Worm (Caenorhabditis elegans) whole organism, midembryonic: Measurements from ENCODE around the gene C44F1.1.

Experiments used
- T22C8.4 ChIP-seq: fragments of 200-800 bp; sonication (Bioruptor generic); IDR thresholded peaks from 2 replicates; pipeline ENCODE4 v1.3.6; 2022; ENCODE audit warnings: missing genetic modification characterization, missing compliant biosample characterization
- cog-1 ChIP-seq: sonication (generic microtip); optimal IDR thresholded peaks from 2 replicates; lab custom pipeline; 2016; ENCODE audit warnings: missing genetic modification characterization, missing compliant biosample characterization
- flt-1 ChIP-seq: fragments of 200-800 bp; sonication (Bioruptor generic); IDR thresholded peaks from 2 replicates; pipeline ENCODE4 v1.3.6; 2022; ENCODE audit warnings: missing genetic modification characterization, missing compliant biosample characterization
- klf-2 ChIP-seq: fragments of 200-800 bp; sonication (Bioruptor generic); conservative IDR thresholded peaks from 2 replicates; pipeline ENCODE4 v1.3.6; 2022; ENCODE audit warnings: missing genetic modification reagents, missing genetic modification characterization, missing compliant biosample characterization
- med-1 ChIP-seq: sonication (generic microtip); optimal IDR thresholded peaks from 2 replicates; lab custom pipeline; 2017; ENCODE audit warnings: missing genetic modification characterization, mild to moderate bottlenecking, missing compliant biosample characterization, antibody characterized with exemption, missing genetic modification reagents; ENCODE audit not compliant: insufficient read depth
- ref-1 ChIP-seq: fragments of 200-800 bp; sonication (Bioruptor generic); conservative IDR thresholded peaks from 2 replicates; pipeline ENCODE4 v1.3.6; 2022; ENCODE audit warnings: missing genetic modification reagents, missing genetic modification characterization, missing compliant biosample characterization
- tab-1 ChIP-seq: fragments of 200-800 bp; sonication (Bioruptor generic); IDR thresholded peaks from 2 replicates; pipeline ENCODE4 v1.3.6; 2022; ENCODE audit warnings: missing genetic modification characterization, missing compliant biosample characterization
- ztf-23 ChIP-seq: fragments of 200-800 bp; sonication (Bioruptor generic); IDR thresholded peaks from 2 replicates; pipeline ENCODE4 v1.3.6; 2022; ENCODE audit warnings: missing genetic modification reagents, missing genetic modification characterization, missing compliant biosample characterization
- ztf-29 ChIP-seq: fragments of 200-800 bp; sonication (Bioruptor generic); IDR thresholded peaks from 2 replicates; pipeline ENCODE4 v1.3.6; 2022; ENCODE audit warnings: missing genetic modification reagents, missing genetic modification characterization, missing compliant biosample characterization

The C44F1.1 gene

ce11 chrIII:3785094-3785493 lies 19.7 kb upstream of the C44F1.1 start:
- TF ChIP-seq ztf-29 (GFP tag; lab: Robert Waterston, UW), result peak; percentile 32; the same call in 1 of the 2 replicates
- TF ChIP-seq T22C8.4 (GFP tag; lab: Robert Waterston, UW), result no peak
- TF ChIP-seq ztf-23 (GFP tag; lab: Robert Waterston, UW), result no peak
- no peak for TF ChIP-seq tab-1 (GFP tag; lab: Robert Waterston, UW)
- no peak for TF ChIP-seq ref-1 (GFP tag; lab: Robert Waterston, UW)
- TF ChIP-seq klf-2, result no peak

- TF ChIP-seq ztf-23 (GFP tag; lab: Robert Waterston, UW) (no peak), flt-1 (GFP tag; lab: Robert Waterston, UW) (no peak), klf-2 (no peak), cog-1 (tag; lab: Kevin White, UChicago) (no peak), ref-1 (GFP tag; lab: Robert Waterston, UW) (no peak), tab-1 (GFP tag; lab: Robert Waterston, UW) (no peak), med-1 (no peak), T22C8.4 (GFP tag; lab: Robert Waterston, UW) (no peak), ztf-29 (GFP tag; lab: Robert Waterston, UW) (no peak)
These were observed 18.6 kb upstream of the C44F1.1 start for ce11 chrIII:3783914-3784313.

- TF ChIP-seq tab-1 (GFP tag; lab: Robert Waterston, UW) (no peak), ztf-23 (GFP tag; lab: Robert Waterston, UW) (no peak), klf-2 (no peak), ref-1 (GFP tag; lab: Robert Waterston, UW) (no peak), T22C8.4 (GFP tag; lab: Robert Waterston, UW) (no peak), cog-1 (tag; lab: Kevin White, UChicago) (no peak), ztf-29 (GFP tag; lab: Robert Waterston, UW) (no peak), med-1 (no peak), flt-1 (GFP tag; lab: Robert Waterston, UW) (no peak)
These were observed 17.5 kb upstream of the C44F1.1 start for ce11 chrIII:3782853-3783252.

- TF ChIP-seq tab-1 (GFP tag; lab: Robert Waterston, UW) (no peak), ztf-29 (GFP tag; lab: Robert Waterston, UW) (no peak), ztf-23 (GFP tag; lab: Robert Waterston, UW) (no peak), klf-2 (no peak)
These were observed 16.5 kb upstream of the C44F1.1 start for ce11 chrIII:3781827-3782226.

ce11 chrIII:3774550-3774949 lies 9.2 kb upstream of the C44F1.1 start:
- no peak for TF ChIP-seq klf-2
- TF ChIP-seq ztf-29 (GFP tag; lab: Robert Waterston, UW), result no peak
- no peak for TF ChIP-seq T22C8.4 (GFP tag; lab: Robert Waterston, UW)
- TF ChIP-seq cog-1 (tag; lab: Kevin White, UChicago), result no peak
- TF ChIP-seq tab-1 (GFP tag; lab: Robert Waterston, UW), result no peak
- no peak for TF ChIP-seq ztf-23 (GFP tag; lab: Robert Waterston, UW)
- TF ChIP-seq flt-1 (GFP tag; lab: Robert Waterston, UW), result no peak
- TF ChIP-seq med-1, result no peak

- TF ChIP-seq med-1, result no peak
- TF ChIP-seq tab-1 (GFP tag; lab: Robert Waterston, UW), result no peak
- no peak for TF ChIP-seq ztf-29 (GFP tag; lab: Robert Waterston, UW)
- TF ChIP-seq flt-1 (GFP tag; lab: Robert Waterston, UW), result no peak
- TF ChIP-seq T22C8.4 (GFP tag; lab: Robert Waterston, UW), result no peak
- TF ChIP-seq ztf-23 (GFP tag; lab: Robert Waterston, UW), result no peak
- TF ChIP-seq klf-2, result no peak
- no peak for TF ChIP-seq cog-1 (tag; lab: Kevin White, UChicago)
- no peak for TF ChIP-seq ref-1 (GFP tag; lab: Robert Waterston, UW)
These were observed 7.8 kb upstream of the C44F1.1 start, which contains the start of gene lec-4 for ce11 chrIII:3773173-3773572. Gene lec-4 (minus strand): TSS chrIII:3773326.

ce11 chrIII:3770370-3770769 lies 5.0 kb upstream of the C44F1.1 start:
- TF ChIP-seq klf-2, result peak; percentile 73; the same call in 1 of the 2 replicates
- peak; percentile 85 for TF ChIP-seq ztf-23 (GFP tag; lab: Robert Waterston, UW)
- TF ChIP-seq ref-1 (GFP tag; lab: Robert Waterston, UW), result 0 out of 2 replicates have a peak, but pooled peaks have one; percentile 29
- TF ChIP-seq flt-1 (GFP tag; lab: Robert Waterston, UW), result peak; percentile 85
- peak; percentile 66 for TF ChIP-seq T22C8.4 (GFP tag; lab: Robert Waterston, UW)

ce11 chrIII:3768200-3768599 lies 2.8 kb upstream of the C44F1.1 start, which contains the start of gene gmeb-3:
Gene gmeb-3 (plus strand): TSS chrIII:3768500.
- TF ChIP-seq T22C8.4 (GFP tag; lab: Robert Waterston, UW), result no peak
- no peak for TF ChIP-seq klf-2
- no peak for TF ChIP-seq ref-1 (GFP tag; lab: Robert Waterston, UW)
- TF ChIP-seq ztf-23 (GFP tag; lab: Robert Waterston, UW), result no peak
- TF ChIP-seq ztf-29 (GFP tag; lab: Robert Waterston, UW), result no peak
- no peak for TF ChIP-seq tab-1 (GFP tag; lab: Robert Waterston, UW)
- no peak for TF ChIP-seq flt-1 (GFP tag; lab: Robert Waterston, UW)
- TF ChIP-seq cog-1 (tag; lab: Kevin White, UChicago), result no peak
- TF ChIP-seq med-1, result no peak

ce11 chrIII:3764584-3764983 lies 776 bp downstream of the C44F1.1 start:
- TF ChIP-seq med-1, result no peak
- TF ChIP-seq tab-1 (GFP tag; lab: Robert Waterston, UW), result no peak
- no peak for TF ChIP-seq ref-1 (GFP tag; lab: Robert Waterston, UW)
- no peak for TF ChIP-seq ztf-29 (GFP tag; lab: Robert Waterston, UW)
- TF ChIP-seq ztf-23 (GFP tag; lab: Robert Waterston, UW), result no peak

- no peak for TF ChIP-seq flt-1 (GFP tag; lab: Robert Waterston, UW)
These were observed 1.3 kb downstream of the C44F1.1 start for ce11 chrIII:3764043-3764442.
